Worm (Caenorhabditis elegans): Measurements from ENCODE around the gene twk-17.

twk-17 gene

ce11 chrX:7554326-7554725 lies 53.6 kb downstream of the twk-17 start, which contains the start of gene F46C8.8:
F46C8.8 (minus strand) TSS chrX:7554426.
- TF ChIP-seq Y22D7AL.16 (tag; optimal IDR thresholded peaks at IDR 0.05) (no peak), madf-2 (tag; optimal IDR thresholded peaks at IDR 0.05) (no peak), pag-3 (tag; optimal IDR thresholded peaks at IDR 0.05; ENCODE audit: borderline replicate concordance) (no peak)

ce11 chrX:7553331-7553730 lies 54.6 kb downstream of the twk-17 start:
- TF ChIP-seq ceh-6 (GFP tag; optimal IDR thresholded peaks at IDR 0.05) = no peak

ce11 chrX:7550452-7550851 lies 57.4 kb downstream of the twk-17 start:
- no peak for TF ChIP-seq lin-11 (tag; optimal IDR thresholded peaks at IDR 0.05)

Measured in whole organism, late embryonic.